Worm (Caenorhabditis elegans): ENCODE measurements around the gene cyp-13A8.

ce11 chrII:9803320-9803719 is 4.0 kb downstream of the cyp-13A8 start, which contains the start of gene cyp-13A7:
- TF ChIP-seq nhr-11 (tag; optimal IDR thresholded peaks at IDR 0.05), result no peak
- TF ChIP-seq unc-55 (GFP tag; optimal IDR thresholded peaks at IDR 0.05), result no peak
- no peak for TF ChIP-seq tbx-7 (tag; optimal IDR thresholded peaks at IDR 0.05)
- TF ChIP-seq ceh-45 (GFP tag; IDR thresholded peaks at IDR 0.05), result no peak
- no peak for TF ChIP-seq pqm-1 (tag; optimal IDR thresholded peaks at IDR 0.05)
- TF ChIP-seq K09A11.1 (tag; optimal IDR thresholded peaks at IDR 0.05; ENCODE audit: insufficient read depth), result no peak
- no peak for TF ChIP-seq npax-4 (tag; optimal IDR thresholded peaks at IDR 0.05)
- no peak for TF ChIP-seq pag-3 (tag; optimal IDR thresholded peaks at IDR 0.05; ENCODE audit: borderline replicate concordance)
